Worm (Caenorhabditis elegans): Measurements from ENCODE around the gene snt-6.

DNA sequence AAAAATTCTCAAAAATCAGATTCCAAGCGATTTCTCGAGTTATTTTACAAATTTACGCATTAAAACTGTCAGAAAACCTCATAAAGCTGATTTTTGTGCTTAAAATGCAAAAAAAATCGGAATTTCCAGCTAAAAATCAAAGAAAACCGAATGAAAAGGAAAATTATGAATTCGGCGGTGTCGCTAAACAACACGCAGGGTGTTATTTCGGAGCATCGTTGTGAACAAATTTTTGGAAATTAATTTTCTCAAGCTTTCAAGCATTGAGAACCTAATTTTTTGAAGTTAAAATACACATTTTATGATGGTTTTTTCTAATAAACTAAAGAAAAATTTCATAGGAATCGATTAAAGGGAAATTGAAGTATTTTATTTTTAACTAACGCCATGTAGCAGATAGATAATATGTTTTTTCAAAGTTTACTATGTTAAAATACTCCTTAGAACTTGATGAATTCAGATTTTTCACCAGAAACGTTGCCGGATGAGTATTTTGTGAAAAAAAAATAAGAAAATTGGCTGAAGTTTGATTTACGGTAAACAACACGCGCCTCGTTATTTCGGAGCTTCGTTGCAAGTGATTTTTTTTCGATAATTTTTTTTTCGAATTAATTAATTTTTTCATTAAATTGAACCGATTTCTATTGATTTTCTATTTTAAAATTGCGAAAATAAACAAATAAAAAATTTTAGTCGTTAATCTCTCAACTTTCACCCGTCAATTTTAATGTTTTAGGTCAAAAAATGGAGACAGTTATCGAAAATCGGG is 48.5 kb downstream of the snt-6 start, which contains the start of gene thoc-1:
- no peak for TF ChIP-seq tbx-7 (tag; optimal IDR thresholded peaks at IDR 0.05)
- no peak for TF ChIP-seq ama-1 (optimal IDR thresholded peaks at IDR 0.05)
- no peak for TF ChIP-seq lim-6 (tag; optimal IDR thresholded peaks at IDR 0.05)
- no peak for TF ChIP-seq K02D7.2 (tag; optimal IDR thresholded peaks at IDR 0.05)
- no peak for TF ChIP-seq madf-2 (tag; optimal IDR thresholded peaks at IDR 0.05)
- no peak for TF ChIP-seq ceh-18 (tag; optimal IDR thresholded peaks at IDR 0.05)
- no peak for TF ChIP-seq pha-4 (tag; optimal IDR thresholded peaks at IDR 0.05)
- no peak for TF ChIP-seq unc-86 (tag; optimal IDR thresholded peaks at IDR 0.05)
- no peak for TF ChIP-seq pqm-1 (tag; optimal IDR thresholded peaks at IDR 0.05)
- TF ChIP-seq unc-55 (GFP tag; optimal IDR thresholded peaks at IDR 0.05): no peak
- TF ChIP-seq pag-3 (tag; optimal IDR thresholded peaks at IDR 0.05; ENCODE audit: borderline replicate concordance): no peak
- no peak for TF ChIP-seq F13H6.1 (tag; optimal IDR thresholded peaks at IDR 0.05)
- no peak for TF ChIP-seq che-1 (tag; optimal IDR thresholded peaks at IDR 0.05)

Measured in whole organism, late embryonic.